Worm (Caenorhabditis elegans) whole organism, L4 larva: Measurements from ENCODE around the gene VF13D12L.3.
A peak's percentile ranks its signal among the peaks of the same experiment; 100 is the strongest.

Experiments used
- F44E2.7 ChIP-seq: fragments of 200-800 bp; sonication (Bioruptor generic); IDR thresholded peaks from 2 replicates; pipeline ENCODE4 v2.1.2; 2022; ENCODE audit warnings: missing genetic modification characterization, missing compliant biosample characterization
- T26A8.4 ChIP-seq: fragments of 200-800 bp; sonication (Bioruptor generic); IDR thresholded peaks from 2 replicates; pipeline ENCODE4 v1.3.6; 2022; ENCODE audit warnings: missing genetic modification characterization, missing compliant biosample characterization
- Y48G9A.11 ChIP-seq: fragments of 200-800 bp; sonication (Bioruptor generic); IDR thresholded peaks from 2 replicates; pipeline ENCODE4 v1.3.6; 2022; ENCODE audit warnings: missing genetic modification reagents, missing genetic modification characterization, missing compliant biosample characterization
- Y5F2A.4 ChIP-seq: fragments of 200-800 bp; sonication (Bioruptor generic); optimal IDR thresholded peaks from 2 replicates; lab custom pipeline; 2018; ENCODE audit warnings: mild to moderate bottlenecking, missing genetic modification characterization, missing compliant biosample characterization
- ZK337.2 ChIP-seq: fragments of 200-800 bp; sonication (Bioruptor generic); IDR thresholded peaks from 2 replicates; pipeline ENCODE4 v1.3.6; 2022; ENCODE audit warnings: missing genetic modification reagents, missing genetic modification characterization, missing compliant biosample characterization
- ZK546.5 ChIP-seq, 2 experiments: sonication (generic microtip); optimal IDR thresholded peaks; 2 replicates each; lab custom pipeline; 2017; ENCODE audit warnings: missing biosample characterization in 2 of 2, missing genetic modification characterization in 2 of 2
- aha-1 ChIP-seq: fragments of 150-350 bp; peaks from one replicate; lab custom pipeline; 2014; ENCODE audit warnings: missing biosample characterization, missing genetic modification characterization
- attf-4 ChIP-seq: sonication (generic microtip); optimal IDR thresholded peaks from 3 replicates; lab custom pipeline; 2017; ENCODE audit warnings: missing biosample characterization, missing genetic modification characterization
- ceh-28 ChIP-seq: fragments of 150-350 bp; optimal IDR thresholded peaks from 2 replicates; lab custom pipeline; 2014; ENCODE audit warnings: missing biosample characterization, missing genetic modification reagents, missing genetic modification characterization
- ceh-32 ChIP-seq: sonication (generic microtip); optimal IDR thresholded peaks from 2 replicates; lab custom pipeline; 2016; ENCODE audit warnings: mild to moderate bottlenecking, missing genetic modification characterization, missing compliant biosample characterization; ENCODE audit not compliant: poor library complexity
- ceh-44 ChIP-seq: fragments of 200-800 bp; sonication (Bioruptor generic); IDR thresholded peaks from 2 replicates; pipeline ENCODE4 v1.3.6; 2022; ENCODE audit warnings: missing genetic modification reagents, missing genetic modification characterization, missing compliant biosample characterization
- ces-1 ChIP-seq: fragments of 150-350 bp; sonication (generic microtip); optimal IDR thresholded peaks from 4 replicates; lab custom pipeline; 2014; ENCODE audit warnings: missing biosample characterization, missing genetic modification reagents, missing genetic modification characterization
- ctbp-1 ChIP-seq: fragments of 200-800 bp; sonication (Bioruptor generic); IDR thresholded peaks from 2 replicates; pipeline ENCODE4 v1.3.6; 2022; ENCODE audit warnings: missing genetic modification reagents, missing genetic modification characterization, missing compliant biosample characterization
- daf-16 ChIP-seq, 3 experiments: sonication (generic microtip); optimal IDR thresholded peaks; 2 replicates each; lab custom pipeline; 2016 to 2017; ENCODE audit warnings: missing genetic modification characterization in 3 of 3, missing genetic modification reagents in 3 of 3, mild to moderate bottlenecking in 2 of 3, missing compliant biosample characterization in 2 of 3, missing biosample characterization in 1 of 3, moderate library complexity in 1 of 3
- dmd-6 ChIP-seq: fragments of 200-800 bp; sonication (Bioruptor generic); IDR thresholded peaks from 2 replicates; pipeline ENCODE4 v1.3.6; 2022; ENCODE audit warnings: missing genetic modification reagents, missing genetic modification characterization, missing compliant biosample characterization
- dpl-1 ChIP-seq: fragments of 150-350 bp; optimal IDR thresholded peaks from 2 replicates; lab custom pipeline; 2014; ENCODE audit warnings: missing biosample characterization, missing genetic modification reagents, missing genetic modification characterization
- egl-27 ChIP-seq: sonication (generic microtip); optimal IDR thresholded peaks from 3 replicates; lab custom pipeline; 2017; ENCODE audit warnings: missing biosample characterization, missing genetic modification reagents, missing genetic modification characterization
- fos-1 ChIP-seq: fragments of 150-350 bp; optimal IDR thresholded peaks from 2 replicates; lab custom pipeline; 2014; ENCODE audit warnings: missing biosample characterization, missing genetic modification characterization
- hlh-11 ChIP-seq: fragments of 200-800 bp; sonication (Bioruptor generic); optimal IDR thresholded peaks from 2 replicates; lab custom pipeline; 2018; ENCODE audit warnings: mild to moderate bottlenecking, missing genetic modification characterization, missing compliant biosample characterization
- hmg-1.1 ChIP-seq: fragments of 200-800 bp; sonication (Bioruptor generic); IDR thresholded peaks from 2 replicates; pipeline ENCODE4 v1.3.6; 2022; ENCODE audit warnings: missing genetic modification reagents, missing genetic modification characterization, missing compliant biosample characterization
- lim-7 ChIP-seq: fragments of 200-800 bp; sonication (Bioruptor generic); IDR thresholded peaks from 2 replicates; pipeline ENCODE4 v1.3.6; 2022; ENCODE audit warnings: missing genetic modification characterization, missing compliant biosample characterization
- lin-15B ChIP-seq: fragments of 150-350 bp; sonication (generic microtip); optimal IDR thresholded peaks from 3 replicates; lab custom pipeline; 2014; ENCODE audit warnings: missing biosample characterization, missing genetic modification characterization
- lir-3 ChIP-seq: sonication (generic microtip); optimal IDR thresholded peaks from 2 replicates; lab custom pipeline; 2016; ENCODE audit warnings: mild to moderate bottlenecking, missing genetic modification characterization, missing compliant biosample characterization
- lsy-2 ChIP-seq, 2 experiments: fragments of 150-350 bp in 1 of 2; sonication (generic microtip) in 1 of 2; optimal IDR thresholded peaks; 2 replicates each; lab custom pipeline; 2014 to 2017; ENCODE audit warnings: missing biosample characterization in 2 of 2, missing genetic modification characterization in 2 of 2
- madf-5 ChIP-seq, 2 experiments: fragments of 200-800 bp; sonication (Bioruptor generic); IDR thresholded peaks; 2 replicates each; pipeline ENCODE4 v1.3.6; 2022; ENCODE audit warnings: missing compliant biosample characterization in 2 of 2, missing genetic modification characterization in 2 of 2
- madf-9 ChIP-seq: fragments of 200-800 bp; sonication (Bioruptor generic); conservative IDR thresholded peaks from 2 replicates; pipeline ENCODE4 v1.3.6; 2022; ENCODE audit warnings: missing genetic modification reagents, missing genetic modification characterization, missing compliant biosample characterization
- mdl-1 ChIP-seq, 2 experiments: fragments of 150-350 bp in 1 of 2; sonication (generic microtip) in 1 of 2; optimal IDR thresholded peaks; 2 replicates each; lab custom pipeline; 2014 to 2017; ENCODE audit warnings: missing biosample characterization in 2 of 2, missing genetic modification characterization in 2 of 2
- mep-1 ChIP-seq: fragments of 150-350 bp; sonication (generic microtip); optimal IDR thresholded peaks from 3 replicates; lab custom pipeline; 2014; ENCODE audit warnings: missing biosample characterization, missing genetic modification characterization
- mes-2 ChIP-seq: sonication (generic microtip); optimal IDR thresholded peaks from 2 replicates; lab custom pipeline; 2016; ENCODE audit warnings: missing genotype, mild to moderate bottlenecking, missing genetic modification characterization, missing compliant biosample characterization; ENCODE audit not compliant: poor library complexity, severe bottlenecking
- mxl-2 ChIP-seq: fragments of 200-800 bp; sonication (Bioruptor generic); conservative IDR thresholded peaks from 2 replicates; pipeline ENCODE4 v1.3.6; 2022; ENCODE audit warnings: missing genetic modification reagents, missing genetic modification characterization, missing compliant biosample characterization
- nhr-102 ChIP-seq: sonication (generic microtip); optimal IDR thresholded peaks from 2 replicates; lab custom pipeline; 2016; ENCODE audit warnings: mild to moderate bottlenecking, missing genetic modification characterization, moderate library complexity, missing compliant biosample characterization
- nhr-11 ChIP-seq: fragments of 150-350 bp; optimal IDR thresholded peaks from 2 replicates; lab custom pipeline; 2014; ENCODE audit warnings: missing biosample characterization, missing genetic modification characterization
- nhr-111 ChIP-seq: fragments of 200-800 bp; sonication (Bioruptor generic); optimal IDR thresholded peaks from 2 replicates; lab custom pipeline; 2018; ENCODE audit warnings: mild to moderate bottlenecking, missing genetic modification characterization, missing compliant biosample characterization
- nhr-42 ChIP-seq: fragments of 200-800 bp; sonication (Bioruptor generic); IDR thresholded peaks from 2 replicates; pipeline ENCODE4 v1.3.6; 2022; ENCODE audit warnings: missing genetic modification characterization, missing compliant biosample characterization
- nhr-6 ChIP-seq: fragments of 150-350 bp; optimal IDR thresholded peaks from 2 replicates; lab custom pipeline; 2014; ENCODE audit warnings: missing biosample characterization, missing genetic modification characterization
- nhr-76 ChIP-seq: fragments of 150-350 bp; optimal IDR thresholded peaks from 2 replicates; lab custom pipeline; 2014; ENCODE audit warnings: missing biosample characterization, missing genetic modification characterization
- pha-4 ChIP-seq, 2 experiments: fragments of 150-350 bp in 1 of 2; fragments of 200-800 bp in 1 of 2; sonication (Bioruptor generic) in 1 of 2; IDR thresholded peaks in 1 of 2; optimal IDR thresholded peaks in 1 of 2; 2 replicates each; pipeline versions ENCODE4 v1.3.6 to Lab custom; 2014 to 2022; ENCODE audit warnings: missing genetic modification characterization in 2 of 2, missing genetic modification reagents in 2 of 2, missing biosample characterization in 1 of 2, missing compliant biosample characterization in 1 of 2
- php-3 ChIP-seq: fragments of 200-800 bp; sonication (Bioruptor generic); IDR thresholded peaks from 2 replicates; pipeline ENCODE4 v1.3.6; 2022; ENCODE audit warnings: missing genetic modification reagents, missing genetic modification characterization, missing compliant biosample characterization
- rbr-2 ChIP-seq: sonication (generic microtip); optimal IDR thresholded peaks from 2 replicates; lab custom pipeline; 2016; ENCODE audit warnings: missing genotype, missing genetic modification characterization, missing compliant biosample characterization
- skn-1 ChIP-seq: fragments of 150-350 bp; optimal IDR thresholded peaks from 2 replicates; lab custom pipeline; 2014; ENCODE audit warnings: missing biosample characterization, missing genetic modification characterization
- snpc-1.2 ChIP-seq: fragments of 200-800 bp; sonication (Bioruptor generic); IDR thresholded peaks from 2 replicates; pipeline ENCODE4 v1.3.6; 2022; ENCODE audit warnings: missing genetic modification reagents, missing genetic modification characterization, missing compliant biosample characterization
- spr-3 ChIP-seq: fragments of 200-800 bp; sonication (Bioruptor generic); optimal IDR thresholded peaks from 2 replicates; lab custom pipeline; 2018; ENCODE audit warnings: mild to moderate bottlenecking, missing genetic modification characterization, missing compliant biosample characterization
- tag-97 ChIP-seq: fragments of 200-800 bp; sonication (Bioruptor generic); IDR thresholded peaks from 2 replicates; pipeline ENCODE4 v1.3.6; 2022; ENCODE audit warnings: missing genetic modification characterization, missing compliant biosample characterization
- unc-130 ChIP-seq: sonication (generic microtip); optimal IDR thresholded peaks from 2 replicates; lab custom pipeline; 2016; ENCODE audit warnings: missing genetic modification reagents, missing genetic modification characterization, missing compliant biosample characterization
- unc-62 ChIP-seq, 3 experiments: fragments of 150-350 bp in 1 of 3; sonication (generic microtip); optimal IDR thresholded peaks in 2 of 3; peaks in 1 of 3; 1 replicate in 1 of 3; 2 replicates in 2 of 3; lab custom pipeline; 2014 to 2017; ENCODE audit warnings: missing biosample characterization in 3 of 3, missing genetic modification characterization in 3 of 3, missing genetic modification reagents in 3 of 3, missing genotype in 1 of 3
- vab-7 ChIP-seq: fragments of 200-800 bp; sonication (Bioruptor generic); IDR thresholded peaks from 2 replicates; pipeline ENCODE4 v1.3.6; 2022; ENCODE audit warnings: missing genetic modification reagents, missing genetic modification characterization, missing compliant biosample characterization
- zfp-3 ChIP-seq: fragments of 200-800 bp; sonication (Bioruptor generic); conservative IDR thresholded peaks from 2 replicates; pipeline ENCODE4 v1.3.6; 2022; ENCODE audit warnings: missing genetic modification reagents, missing genetic modification characterization, missing compliant biosample characterization
- ztf-11 ChIP-seq: fragments of 150-350 bp; optimal IDR thresholded peaks from 2 replicates; lab custom pipeline; 2014; ENCODE audit warnings: missing biosample characterization, missing genetic modification characterization
- ztf-7 ChIP-seq: fragments of 150-350 bp; optimal IDR thresholded peaks from 2 replicates; lab custom pipeline; 2014; ENCODE audit warnings: missing biosample characterization, missing genetic modification characterization

Gene VF13D12L.3

DNA sequence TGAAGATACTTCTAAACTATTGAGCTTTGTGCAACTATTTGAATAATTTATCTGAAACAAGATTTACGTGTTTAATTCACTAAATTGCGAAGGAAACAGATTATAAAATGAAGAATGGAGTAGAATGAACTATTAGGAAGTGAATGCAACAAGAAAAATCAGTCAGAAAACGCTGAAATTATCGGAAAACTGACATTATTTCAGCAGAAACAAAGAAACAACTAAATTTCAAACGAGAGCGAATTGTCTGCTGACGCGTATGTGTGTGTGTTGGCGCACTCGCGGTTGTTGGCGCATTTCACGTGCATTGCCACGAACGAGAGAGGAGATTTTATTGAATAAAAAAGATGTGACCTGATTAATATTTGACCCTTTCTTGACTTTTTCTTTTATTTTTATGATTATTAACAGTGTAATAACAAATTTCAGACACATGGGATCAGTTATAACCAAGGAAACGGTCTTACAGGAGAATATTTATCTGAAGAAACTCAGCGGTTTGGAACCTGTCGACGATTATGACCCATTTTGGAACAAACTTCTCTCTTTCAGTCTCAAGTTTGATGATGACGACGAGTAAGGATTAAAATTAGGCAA lies 29.8 kb upstream of the VF13D12L.3 start, which contains the start of the genes trr-1 and C47D12.2:
Gene trr-1 (minus strand): TSS at position 51 of the 597 bp plus-strand sequence.
Gene C47D12.2 (plus strand): TSS at position 430 of the 597 bp plus-strand sequence.
- TF ChIP-seq ZK337.2 (GFP tag; lab: Robert Waterston, UW) = no peak
- TF ChIP-seq mep-1 = no peak
- TF ChIP-seq vab-7 (GFP tag; lab: Robert Waterston, UW) = no peak
- TF ChIP-seq dmd-6 = peak; percentile 22; the same call in 1 of the 2 replicates
- TF ChIP-seq ceh-28 (tag; lab: Kevin White, UChicago) = no peak
- TF ChIP-seq ceh-44 (GFP tag; lab: Robert Waterston, UW) = no peak
- TF ChIP-seq mdl-1 (tag; optimal IDR thresholded peaks at IDR 0.05; lab: Kevin White, UChicago) = no peak
- no peak for TF ChIP-seq ces-1
- TF ChIP-seq dpl-1 (GFP tag; lab: Kevin White, UChicago) = peak; percentile 87
- no peak for TF ChIP-seq spr-3 (GFP tag; lab: Kevin White, UChicago)
- no peak for TF ChIP-seq tag-97 (GFP tag; lab: Robert Waterston, UW)
- no peak for TF ChIP-seq nhr-111 (GFP tag; lab: Kevin White, UChicago)
- peak in 1 of 2 experiments; percentile 98 for TF ChIP-seq unc-62 (GFP tag; optimal IDR thresholded peaks at IDR 0.05 in 1 of 2; lab: Kevin White, UChicago)
- no peak for TF ChIP-seq unc-62 (tag; optimal IDR thresholded peaks at IDR 0.05; lab: Kevin White, UChicago)
- TF ChIP-seq lsy-2 (tag; optimal IDR thresholded peaks at IDR 0.05; lab: Kevin White, UChicago) = peak in 1 of 2 experiments; percentile 34
- TF ChIP-seq unc-130 = peak; percentile 14
- no peak for TF ChIP-seq snpc-1.2 (GFP tag; lab: Robert Waterston, UW)
- TF ChIP-seq madf-9 (GFP tag; lab: Robert Waterston, UW) = no peak
- no peak for TF ChIP-seq ztf-11 (tag; lab: Kevin White, UChicago)
- TF ChIP-seq lim-7 (GFP tag; lab: Robert Waterston, UW) = no peak
- TF ChIP-seq F44E2.7 (GFP tag; lab: Robert Waterston, UW) = no peak
- TF ChIP-seq egl-27 = no peak
- peak; percentile 29 for TF ChIP-seq nhr-11 (tag; lab: Kevin White, UChicago)
- TF ChIP-seq nhr-76 (tag; lab: Kevin White, UChicago) = no peak
- TF ChIP-seq nhr-6 = peak; percentile 81
- TF ChIP-seq hmg-1.1 (GFP tag; lab: Robert Waterston, UW) = peak; percentile 54; the same call in 1 of the 2 replicates
- no peak for TF ChIP-seq ztf-7 (tag; lab: Kevin White, UChicago)
- peak; percentile 85 for TF ChIP-seq mes-2
- no peak for TF ChIP-seq fos-1
- TF ChIP-seq lin-15B (tag; lab: Kevin White, UChicago) = no peak
- no peak for TF ChIP-seq T26A8.4 (GFP tag; lab: Robert Waterston, UW)
- no peak for TF ChIP-seq nhr-42 (GFP tag; lab: Robert Waterston, UW)
- no peak for TF ChIP-seq skn-1 (tag; lab: Kevin White, UChicago)
- TF ChIP-seq php-3 (GFP tag; lab: Robert Waterston, UW) = no peak
- peak; percentile 65 for TF ChIP-seq hlh-11 (tag; lab: Kevin White, UChicago)
- no peak for TF ChIP-seq rbr-2
- TF ChIP-seq aha-1 (tag; lab: Kevin White, UChicago) = peak; percentile 98
- no peak for TF ChIP-seq pha-4 (GFP tag; IDR thresholded peaks at IDR 0.05; lab: Robert Waterston, UW)
- TF ChIP-seq pha-4 (tag; optimal IDR thresholded peaks at IDR 0.05; lab: Kevin White, UChicago) = peak; percentile 67

DNA sequence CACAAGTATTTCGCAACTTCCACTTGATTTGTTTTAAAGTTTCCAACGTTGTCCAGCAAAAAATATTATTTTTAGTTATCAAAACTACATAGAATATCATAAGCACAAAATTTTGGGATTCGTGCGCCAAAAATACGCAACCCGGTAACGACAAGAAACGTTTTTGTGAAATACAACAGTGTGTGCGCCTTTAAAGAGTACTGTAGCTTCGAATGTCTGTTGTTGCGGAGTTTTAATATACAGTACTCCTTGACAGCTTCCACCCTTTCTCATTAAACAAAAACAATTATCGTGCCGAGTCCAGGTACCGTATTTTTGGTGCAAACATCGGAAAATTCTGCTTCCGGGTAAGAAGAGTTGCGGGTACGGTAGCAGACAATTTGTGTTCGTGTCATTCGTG lies 25.6 kb upstream of the VF13D12L.3 start:
- TF ChIP-seq Y5F2A.4 (no peak), ctbp-1 (GFP tag; lab: Robert Waterston, UW) (no peak), mxl-2 (GFP tag; lab: Robert Waterston, UW) (no peak), madf-5 (GFP tag; IDR thresholded peaks at IDR 0.05; lab: Robert Waterston, UW) (no peak), zfp-3 (no peak), daf-16 (GFP tag; optimal IDR thresholded peaks at IDR 0.05; lab: Kevin White, UChicago) (no peak), daf-16 (tag; optimal IDR thresholded peaks at IDR 0.05; lab: Kevin White, UChicago) (no peak), ZK546.5 (tag; optimal IDR thresholded peaks at IDR 0.05; lab: Kevin White, UChicago) (no peak), nhr-102 (tag; lab: Kevin White, UChicago) (no peak), lir-3 (tag; lab: Kevin White, UChicago) (no peak), ceh-44 (GFP tag; lab: Robert Waterston, UW) (no peak), Y48G9A.11 (GFP tag; lab: Robert Waterston, UW) (no peak), attf-4 (no peak), ceh-32 (tag; lab: Kevin White, UChicago) (no peak)
